Worm (Caenorhabditis elegans) whole organism, L3 larva: Measurements from ENCODE around the gene EGAP1.5.

ENCODE experiments used
- ZK546.5 ChIP-seq: sonication (generic microtip); optimal IDR thresholded peaks from 2 replicates; lab custom pipeline; 2017; ENCODE audit warnings: missing biosample characterization, missing genetic modification characterization
- lin-15B ChIP-seq: fragments of 150-350 bp; optimal IDR thresholded peaks from 2 replicates; lab custom pipeline; 2014; ENCODE audit warnings: missing biosample characterization, missing genetic modification characterization
- lsy-12 ChIP-seq: sonication (generic microtip); optimal IDR thresholded peaks from 2 replicates; lab custom pipeline; 2016; ENCODE audit warnings: mild to moderate bottlenecking, missing genetic modification characterization, missing compliant biosample characterization
- nhr-23 ChIP-seq: fragments of 150-350 bp; optimal IDR thresholded peaks from 2 replicates; lab custom pipeline; 2014; ENCODE audit warnings: missing biosample characterization, missing genetic modification reagents, missing genetic modification characterization
- nhr-237 ChIP-seq: fragments of 150-350 bp; optimal IDR thresholded peaks from 2 replicates; lab custom pipeline; 2014; ENCODE audit warnings: missing biosample characterization, missing genetic modification characterization
- nhr-28 ChIP-seq: fragments of 150-350 bp; optimal IDR thresholded peaks from 2 replicates; lab custom pipeline; 2014; ENCODE audit warnings: missing biosample characterization, missing genetic modification characterization
- pha-4 ChIP-seq: fragments of 150-350 bp; optimal IDR thresholded peaks from 2 replicates; lab custom pipeline; 2014; ENCODE audit warnings: missing biosample characterization, missing genetic modification reagents, missing genetic modification characterization
- skn-1 ChIP-seq: fragments of 150-350 bp; optimal IDR thresholded peaks from 2 replicates; lab custom pipeline; 2014; ENCODE audit warnings: missing biosample characterization, missing genetic modification characterization

DNA sequence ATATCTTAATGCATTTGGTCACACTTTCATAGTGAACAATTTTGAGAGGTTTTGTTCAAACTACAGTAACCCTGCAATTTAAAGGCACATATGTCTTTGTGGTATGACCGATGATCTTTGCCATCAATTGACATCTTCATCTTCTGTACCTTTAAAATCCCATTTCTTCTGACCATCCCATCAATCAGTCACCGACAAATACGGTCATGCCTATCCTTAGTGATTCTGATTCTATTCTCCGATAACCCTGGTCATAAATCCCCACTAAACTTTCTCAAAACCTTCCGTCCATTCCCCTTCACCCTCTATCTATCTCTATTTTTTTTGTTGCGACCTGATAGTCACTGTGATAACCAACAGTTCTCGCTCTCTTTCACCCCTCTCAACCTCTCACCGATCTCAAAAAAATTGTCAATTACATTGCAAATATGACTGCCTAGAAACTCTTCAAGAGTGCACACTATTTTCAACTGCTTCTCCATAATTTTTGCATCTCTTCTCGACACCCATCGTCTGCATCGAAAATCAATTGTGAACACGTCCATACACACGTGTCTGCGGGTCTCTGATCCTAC is 32.6 kb downstream of the EGAP1.5 start:
- TF ChIP-seq pha-4 (peak; percentile 49), skn-1 (no peak), lsy-12 (tag; lab: Kevin White, UChicago) (no peak), nhr-28 (tag; lab: Kevin White, UChicago) (no peak), nhr-237 (no peak), lin-15B (tag; lab: Kevin White, UChicago) (no peak), nhr-23 (tag; lab: Kevin White, UChicago) (no peak), ZK546.5 (tag; lab: Kevin White, UChicago) (no peak)
